Fruit fly (Drosophila melanogaster): Measurements from ENCODE around the gene ttm50.

The ttm50 gene

dm6 chrX:2732127-2732526, at the start of gene ttm50, which contains the start of gene CG2712:
Gene ttm50, minus strand, starts transcription at chrX:2732190.
Gene CG2712, plus strand, starts transcription at chrX:2732469.
- TF ChIP-seq h (optimal IDR thresholded peaks at IDR 0.05) (no peak), psq (optimal IDR thresholded peaks at IDR 0.05) (no peak), Sin3A (optimal IDR thresholded peaks at IDR 0.05) (no peak)

dm6 chrX:2765440-2765839, 33.5 kb upstream of the ttm50 start:
- TF ChIP-seq ttk (optimal IDR thresholded peaks at IDR 0.05) (no peak), insv (optimal IDR thresholded peaks at IDR 0.05) (no peak), h (optimal IDR thresholded peaks at IDR 0.05) (no peak), psq (optimal IDR thresholded peaks at IDR 0.05) (no peak), Myc (optimal IDR thresholded peaks at IDR 0.05) (no peak), Sin3A (optimal IDR thresholded peaks at IDR 0.05) (no peak)

dm6 chrX:2761198-2761597, 29.2 kb upstream of the ttm50 start:
- TF ChIP-seq insv (optimal IDR thresholded peaks at IDR 0.05), result no peak

DNA sequence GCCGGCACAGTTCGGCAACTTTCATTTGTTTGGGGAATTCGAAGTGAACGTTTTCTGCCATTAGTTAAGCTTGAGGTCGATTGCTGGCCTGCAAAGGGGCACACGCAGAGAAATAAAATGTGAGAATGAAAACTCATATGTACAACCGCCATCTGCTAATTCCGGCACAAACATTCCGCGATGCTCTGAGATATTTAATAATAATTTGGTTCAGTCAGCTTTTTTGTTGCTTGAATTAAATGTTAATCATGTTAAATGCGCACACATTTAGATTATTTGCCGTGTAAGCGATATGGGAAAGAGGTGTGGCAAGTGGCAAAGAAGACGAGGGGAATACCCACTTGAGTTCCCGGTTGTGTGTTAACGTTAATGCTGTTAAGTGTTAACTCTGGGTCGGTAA, 25.4 kb upstream of the ttm50 start:
- TF ChIP-seq ttk (optimal IDR thresholded peaks at IDR 0.05) (no peak), Myc (optimal IDR thresholded peaks at IDR 0.05) (no peak), psq (optimal IDR thresholded peaks at IDR 0.05) (no peak)

DNA sequence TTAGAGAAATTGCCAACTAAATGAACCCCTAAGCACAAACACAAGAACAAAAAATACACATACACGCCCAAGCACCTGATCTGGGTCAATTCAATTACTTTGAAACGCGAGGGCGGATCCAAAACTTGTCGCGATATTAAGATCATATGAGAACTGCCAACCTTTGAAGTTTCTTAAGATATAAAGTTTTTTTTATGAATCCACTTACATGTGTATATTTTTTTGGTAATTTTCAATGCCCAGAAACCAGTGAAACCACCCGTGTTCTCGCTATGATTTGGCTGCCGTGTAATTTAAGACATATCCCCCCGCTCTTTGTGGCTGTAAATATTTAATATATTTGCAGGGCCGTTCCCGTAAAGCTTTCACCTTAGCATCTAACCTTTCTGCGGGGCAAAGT, 17.7 kb upstream of the ttm50 start:
- TF ChIP-seq Sin3A (optimal IDR thresholded peaks at IDR 0.05) (no peak), insv (optimal IDR thresholded peaks at IDR 0.05) (no peak), ttk (optimal IDR thresholded peaks at IDR 0.05) (no peak), Myc (optimal IDR thresholded peaks at IDR 0.05) (no peak), h (optimal IDR thresholded peaks at IDR 0.05) (no peak), psq (optimal IDR thresholded peaks at IDR 0.05) (no peak)

- no peak for TF ChIP-seq insv (optimal IDR thresholded peaks at IDR 0.05)
- no peak for TF ChIP-seq psq (optimal IDR thresholded peaks at IDR 0.05)
- no peak for TF ChIP-seq Myc (optimal IDR thresholded peaks at IDR 0.05)
- no peak for TF ChIP-seq h (optimal IDR thresholded peaks at IDR 0.05)
- no peak for TF ChIP-seq ttk (optimal IDR thresholded peaks at IDR 0.05)
- no peak for TF ChIP-seq Sin3A (optimal IDR thresholded peaks at IDR 0.05)
These were observed 12.1 kb upstream of the ttm50 start, which contains the start of gene Syx4 for dm6 chrX:2744042-2744441. Gene Syx4, minus strand, starts transcription at chrX:2744076.

DNA sequence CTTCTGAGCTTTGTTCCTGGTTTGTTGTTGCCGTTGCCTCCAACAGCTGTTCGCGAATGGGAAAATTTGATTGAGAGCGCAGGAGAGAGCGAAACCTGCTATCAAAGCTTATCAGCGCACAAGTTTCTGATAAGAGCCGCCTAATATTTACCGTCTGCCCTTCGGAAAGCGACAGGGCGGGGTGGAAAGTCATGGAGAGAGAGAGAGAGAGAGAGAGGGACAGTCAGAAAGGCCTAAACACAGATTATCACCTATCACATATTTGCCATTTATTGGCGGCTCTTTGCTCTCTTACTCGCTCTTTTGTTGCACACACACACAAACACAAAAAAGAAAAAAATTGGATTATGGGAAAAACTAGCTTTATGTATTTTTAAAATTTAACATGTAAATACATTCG, 11.6 kb upstream of the ttm50 start:
- TF ChIP-seq insv (optimal IDR thresholded peaks at IDR 0.05) (no peak), ttk (optimal IDR thresholded peaks at IDR 0.05) (no peak), psq (optimal IDR thresholded peaks at IDR 0.05) (no peak), Sin3A (optimal IDR thresholded peaks at IDR 0.05) (no peak), h (optimal IDR thresholded peaks at IDR 0.05) (no peak), Myc (optimal IDR thresholded peaks at IDR 0.05) (no peak)

dm6 chrX:2743020-2743419, 11.0 kb upstream of the ttm50 start:
- TF ChIP-seq Sin3A (optimal IDR thresholded peaks at IDR 0.05), result no peak

dm6 chrX:2742067-2742466, 10.1 kb upstream of the ttm50 start:
- no peak for TF ChIP-seq psq (optimal IDR thresholded peaks at IDR 0.05)
- no peak for TF ChIP-seq h (optimal IDR thresholded peaks at IDR 0.05)
- TF ChIP-seq Sin3A (optimal IDR thresholded peaks at IDR 0.05), result no peak
- no peak for TF ChIP-seq insv (optimal IDR thresholded peaks at IDR 0.05)
- TF ChIP-seq ttk (optimal IDR thresholded peaks at IDR 0.05), result no peak
- no peak for TF ChIP-seq Myc (optimal IDR thresholded peaks at IDR 0.05)

dm6 chrX:2740084-2740483, 8.1 kb upstream of the ttm50 start, which contains the start of gene kirre:
Gene kirre, plus strand, starts transcription at chrX:2740384.
- TF ChIP-seq insv (optimal IDR thresholded peaks at IDR 0.05), result no peak
- TF ChIP-seq Sin3A (optimal IDR thresholded peaks at IDR 0.05), result no peak

- TF ChIP-seq psq (optimal IDR thresholded peaks at IDR 0.05) (no peak), Sin3A (optimal IDR thresholded peaks at IDR 0.05) (no peak), Myc (optimal IDR thresholded peaks at IDR 0.05) (no peak), insv (optimal IDR thresholded peaks at IDR 0.05) (no peak), ttk (optimal IDR thresholded peaks at IDR 0.05) (no peak), h (optimal IDR thresholded peaks at IDR 0.05) (no peak)
These were observed 6.7 kb upstream of the ttm50 start, which contains the start of gene crm for dm6 chrX:2738663-2739062. Gene crm, minus strand, starts transcription at chrX:2738773.

DNA sequence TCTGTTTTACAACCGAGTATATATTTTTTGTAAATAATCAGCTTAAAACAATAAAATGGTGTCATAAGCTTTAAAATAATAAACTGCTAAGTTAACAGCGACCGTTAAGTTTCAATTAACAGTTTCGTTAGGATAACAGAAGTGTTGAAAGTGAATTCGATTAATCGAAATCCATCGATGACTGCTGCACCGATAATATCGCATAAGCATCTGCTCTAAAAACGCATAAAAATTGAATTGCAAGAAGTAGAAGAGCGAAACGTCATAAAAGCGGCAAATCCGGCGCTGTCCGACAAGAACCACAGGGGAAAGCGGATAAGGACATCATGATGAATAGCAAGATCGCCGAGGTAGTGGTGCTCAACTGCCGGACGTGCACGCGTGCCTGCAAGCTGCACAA, 4.5 kb downstream of the ttm50 start, which contains the start of gene dwg:
TSS of gene dwg (plus strand) at position 193 of the 400 bp plus-strand sequence.
- TF ChIP-seq h (optimal IDR thresholded peaks at IDR 0.05), result no peak

- TF ChIP-seq psq (optimal IDR thresholded peaks at IDR 0.05) (no peak), Sin3A (optimal IDR thresholded peaks at IDR 0.05) (no peak), h (optimal IDR thresholded peaks at IDR 0.05) (no peak), Myc (optimal IDR thresholded peaks at IDR 0.05) (no peak), insv (optimal IDR thresholded peaks at IDR 0.05) (no peak), ttk (optimal IDR thresholded peaks at IDR 0.05) (no peak)
These were observed 5.6 kb downstream of the ttm50 start, which contains the start of gene vilya for dm6 chrX:2726420-2726819. Gene vilya, plus strand, starts transcription at chrX:2726678.

DNA sequence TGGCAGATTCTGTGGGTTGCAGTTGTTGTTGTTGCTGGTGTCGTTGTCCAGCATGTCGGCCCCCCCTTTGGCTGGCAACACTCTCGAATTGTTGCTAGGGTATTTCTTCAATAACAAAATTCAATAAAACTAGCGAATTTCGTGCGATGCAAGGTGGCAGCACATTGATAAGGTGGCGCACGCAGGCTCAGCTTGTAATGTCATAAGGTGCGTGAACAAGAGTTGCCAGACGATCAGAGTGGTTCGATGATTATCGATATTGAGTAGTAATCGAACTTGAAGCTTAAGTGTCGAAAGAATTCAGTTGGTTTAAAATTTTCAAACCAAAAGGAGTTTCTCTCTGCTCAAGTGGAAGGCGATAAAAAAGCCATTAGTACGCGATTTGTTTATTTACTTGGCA, 11.9 kb downstream of the ttm50 start, which contains the start of gene CG2701:
TSS of gene CG2701 (minus strand) at position 206 of the 400 bp plus-strand sequence.
- TF ChIP-seq insv (optimal IDR thresholded peaks at IDR 0.05) (no peak), Myc (optimal IDR thresholded peaks at IDR 0.05) (no peak), ttk (optimal IDR thresholded peaks at IDR 0.05) (no peak), h (optimal IDR thresholded peaks at IDR 0.05) (no peak), psq (optimal IDR thresholded peaks at IDR 0.05) (no peak), Sin3A (optimal IDR thresholded peaks at IDR 0.05) (no peak)

All from Kc167 (cell line).